Worm (Caenorhabditis elegans) whole organism, L1 larva: Measurements from ENCODE around the gene rps-1.

Source experiments
- C04F5.9 ChIP-seq: sonication (generic microtip); optimal IDR thresholded peaks from 2 replicates; lab custom pipeline; 2016; ENCODE audit warnings: missing genetic modification characterization, missing compliant biosample characterization
- C16A3.4 ChIP-seq: fragments of 150-350 bp; optimal IDR thresholded peaks from 2 replicates; lab custom pipeline; 2014; ENCODE audit warnings: missing biosample characterization, missing genetic modification characterization
- C34B4.2 ChIP-seq: sonication (generic microtip); optimal IDR thresholded peaks from 2 replicates; lab custom pipeline; 2017; ENCODE audit warnings: mild to moderate bottlenecking, missing genetic modification characterization, missing compliant biosample characterization
- F16B12.6 ChIP-seq: fragments of 150-350 bp; optimal IDR thresholded peaks from 2 replicates; lab custom pipeline; 2014; ENCODE audit warnings: missing biosample characterization, missing genetic modification characterization
- aha-1 ChIP-seq: fragments of 150-350 bp; optimal IDR thresholded peaks from 2 replicates; lab custom pipeline; 2014; ENCODE audit warnings: missing biosample characterization, missing genetic modification characterization
- alr-1 ChIP-seq: fragments of 200-800 bp; sonication (Bioruptor generic); optimal IDR thresholded peaks from 2 replicates; lab custom pipeline; 2018; ENCODE audit warnings: borderline replicate concordance, mild to moderate bottlenecking, missing genetic modification characterization, missing compliant biosample characterization
- aly-2 ChIP-seq: fragments of 150-350 bp; optimal IDR thresholded peaks from 2 replicates; lab custom pipeline; 2014; ENCODE audit warnings: missing biosample characterization, missing genetic modification characterization
- blmp-1 ChIP-seq: fragments of 150-350 bp; optimal IDR thresholded peaks from 2 replicates; lab custom pipeline; 2014; ENCODE audit warnings: missing biosample characterization, missing genetic modification characterization
- ceh-8 ChIP-seq: fragments of 200-800 bp; sonication (Bioruptor generic); optimal IDR thresholded peaks from 2 replicates; lab custom pipeline; 2018; ENCODE audit warnings: mild to moderate bottlenecking, missing genetic modification characterization, moderate library complexity, missing compliant biosample characterization
- ceh-82 ChIP-seq, 3 experiments: fragments of 150-350 bp in 1 of 3; sonication (generic microtip) in 2 of 3; optimal IDR thresholded peaks; 2 replicates each; lab custom pipeline; 2014 to 2017; ENCODE audit warnings: missing biosample characterization in 3 of 3, missing genetic modification characterization in 3 of 3
- ceh-88 ChIP-seq: fragments of 200-800 bp; sonication (Bioruptor generic); IDR thresholded peaks from 2 replicates; pipeline ENCODE4 v1.3.6; 2022; ENCODE audit warnings: missing genetic modification characterization, missing compliant biosample characterization
- dsc-1 ChIP-seq: sonication (generic microtip); optimal IDR thresholded peaks from 2 replicates; lab custom pipeline; 2016; ENCODE audit warnings: mild to moderate bottlenecking, missing genetic modification characterization, missing compliant biosample characterization
- efl-1 ChIP-seq, 4 experiments: fragments of 150-350 bp; optimal IDR thresholded peaks in 3 of 4; peaks in 1 of 4; 1 replicate in 1 of 4; 2 replicates in 3 of 4; lab custom pipeline; 2014; ENCODE audit warnings: missing biosample characterization in 2 of 4, missing genetic modification characterization in 2 of 4, missing genetic modification reagents in 2 of 4
- efl-3 ChIP-seq: fragments of 200-800 bp; sonication (Bioruptor generic); optimal IDR thresholded peaks from 2 replicates; lab custom pipeline; 2018; ENCODE audit warnings: mild to moderate bottlenecking, missing genetic modification characterization, missing compliant biosample characterization
- egl-13 ChIP-seq: sonication (generic microtip); optimal IDR thresholded peaks from 2 replicates; lab custom pipeline; 2016; ENCODE audit warnings: missing genotype, missing genetic modification reagents, missing genetic modification characterization, missing compliant biosample characterization
- egl-27 ChIP-seq, 2 experiments: fragments of 150-350 bp in 1 of 2; sonication (generic microtip); optimal IDR thresholded peaks; 3 replicates each; lab custom pipeline; 2017 to 2018; ENCODE audit warnings: missing biosample characterization in 2 of 2, missing genetic modification characterization in 2 of 2, missing genetic modification reagents in 2 of 2
- elt-2 ChIP-seq: sonication (generic microtip); optimal IDR thresholded peaks from 2 replicates; lab custom pipeline; 2016; ENCODE audit warnings: missing genetic modification characterization, mild to moderate bottlenecking, inconsistent platforms, missing compliant biosample characterization, missing genetic modification reagents
- fkh-10 ChIP-seq: sonication (generic microtip); optimal IDR thresholded peaks from 2 replicates; lab custom pipeline; 2017; ENCODE audit warnings: missing biosample characterization, missing genetic modification reagents, missing genetic modification characterization
- fkh-4 ChIP-seq: sonication (generic microtip); optimal IDR thresholded peaks from 2 replicates; lab custom pipeline; 2016; ENCODE audit warnings: missing compliant biosample characterization, missing genetic modification characterization, borderline replicate concordance
- fkh-8 ChIP-seq: sonication (generic microtip); optimal IDR thresholded peaks from 2 replicates; lab custom pipeline; 2016; ENCODE audit warnings: mild to moderate bottlenecking, missing genetic modification characterization, missing compliant biosample characterization
- fos-1 ChIP-seq: fragments of 150-350 bp; optimal IDR thresholded peaks from 2 replicates; lab custom pipeline; 2014; ENCODE audit warnings: missing biosample characterization, missing genetic modification characterization
- isw-1 ChIP-seq: fragments of 200-800 bp; sonication (Bioruptor generic); IDR thresholded peaks from 2 replicates; pipeline ENCODE4 v1.3.6; 2022; ENCODE audit warnings: missing genetic modification characterization, missing compliant biosample characterization
- lin-14 ChIP-seq: fragments of 200-800 bp; sonication (Bioruptor generic); optimal IDR thresholded peaks from 2 replicates; lab custom pipeline; 2018; ENCODE audit warnings: mild to moderate bottlenecking, missing genetic modification characterization, moderate library complexity, missing compliant biosample characterization
- lir-3 ChIP-seq: sonication (generic microtip); optimal IDR thresholded peaks from 2 replicates; lab custom pipeline; 2016; ENCODE audit warnings: mild to moderate bottlenecking, missing genetic modification characterization, moderate library complexity, missing compliant biosample characterization; ENCODE audit not compliant: poor library complexity
- lsy-2 ChIP-seq, 2 experiments: fragments of 150-350 bp; optimal IDR thresholded peaks; 2 replicates each; lab custom pipeline; 2014; ENCODE audit warnings: missing biosample characterization in 2 of 2, missing genetic modification characterization in 2 of 2
- mdl-1 ChIP-seq, 2 experiments: fragments of 150-350 bp; optimal IDR thresholded peaks; 2 replicates each; lab custom pipeline; 2014 to 2017; ENCODE audit warnings: missing biosample characterization in 2 of 2, missing genetic modification characterization in 2 of 2, inconsistent platforms in 1 of 2
- mep-1 ChIP-seq: fragments of 150-350 bp; optimal IDR thresholded peaks from 2 replicates; lab custom pipeline; 2014; ENCODE audit warnings: missing biosample characterization, missing genetic modification characterization
- nhr-11 ChIP-seq: fragments of 150-350 bp; optimal IDR thresholded peaks from 2 replicates; lab custom pipeline; 2014; ENCODE audit warnings: missing biosample characterization, missing genetic modification characterization
- nhr-19 ChIP-seq: fragments of 200-800 bp; sonication (Bioruptor generic); conservative IDR thresholded peaks from 2 replicates; pipeline ENCODE4 v1.3.6; 2022; ENCODE audit warnings: missing genetic modification characterization, missing compliant biosample characterization
- nhr-20 ChIP-seq: sonication (generic microtip); optimal IDR thresholded peaks from 2 replicates; lab custom pipeline; 2016; ENCODE audit warnings: mild to moderate bottlenecking, missing genetic modification characterization, missing compliant biosample characterization
- nhr-237 ChIP-seq: fragments of 150-350 bp; optimal IDR thresholded peaks from 2 replicates; lab custom pipeline; 2014; ENCODE audit warnings: missing biosample characterization, missing genetic modification characterization
- nhr-47 ChIP-seq: sonication (generic microtip); optimal IDR thresholded peaks from 2 replicates; lab custom pipeline; 2016; ENCODE audit warnings: mild to moderate bottlenecking, missing genetic modification characterization, moderate library complexity, missing compliant biosample characterization
- nhr-71 ChIP-seq: sonication (generic microtip); optimal IDR thresholded peaks from 2 replicates; lab custom pipeline; 2016; ENCODE audit warnings: mild to moderate bottlenecking, missing genetic modification characterization, moderate library complexity, missing compliant biosample characterization
- nhr-76 ChIP-seq: sonication (generic microtip); optimal IDR thresholded peaks from 2 replicates; lab custom pipeline; 2017; ENCODE audit warnings: missing biosample characterization, missing genetic modification characterization
- nhr-84 ChIP-seq: sonication (generic microtip); optimal IDR thresholded peaks from 2 replicates; lab custom pipeline; 2017; ENCODE audit warnings: missing biosample characterization, missing genetic modification characterization
- nhr-85 ChIP-seq: sonication (generic microtip); peaks from one replicate; lab custom pipeline; 2016; ENCODE audit warnings: missing genetic modification characterization, inconsistent platforms, missing compliant biosample characterization
- nhr-90 ChIP-seq: sonication (generic microtip); optimal IDR thresholded peaks from 2 replicates; lab custom pipeline; 2016; ENCODE audit warnings: mild to moderate bottlenecking, missing genetic modification characterization, missing compliant biosample characterization; ENCODE audit not compliant: poor library complexity
- pag-3 ChIP-seq: sonication (generic microtip); optimal IDR thresholded peaks from 2 replicates; lab custom pipeline; 2017; ENCODE audit warnings: missing genetic modification characterization, mild to moderate bottlenecking, missing compliant biosample characterization, antibody characterized with exemption, borderline replicate concordance; ENCODE audit not compliant: insufficient read depth
- pax-3 ChIP-seq: fragments of 200-800 bp; sonication (Bioruptor generic); optimal IDR thresholded peaks from 2 replicates; lab custom pipeline; 2018; ENCODE audit warnings: mild to moderate bottlenecking, missing genetic modification characterization, moderate library complexity, missing compliant biosample characterization
- pqm-1 ChIP-seq: sonication (generic microtip); optimal IDR thresholded peaks from 3 replicates; lab custom pipeline; 2017; ENCODE audit warnings: missing biosample characterization, missing genetic modification characterization
- skn-1 ChIP-seq: fragments of 150-350 bp; optimal IDR thresholded peaks from 2 replicates; lab custom pipeline; 2014; ENCODE audit warnings: missing biosample characterization, missing genetic modification characterization
- snpc-4 ChIP-seq: fragments of 150-350 bp; optimal IDR thresholded peaks from 2 replicates; lab custom pipeline; 2014; ENCODE audit warnings: missing biosample characterization, missing genetic modification characterization
- snu-23 ChIP-seq: sonication (generic microtip); optimal IDR thresholded peaks from 2 replicates; lab custom pipeline; 2016; ENCODE audit warnings: missing genetic modification characterization, missing compliant biosample characterization
- swsn-7 ChIP-seq: sonication (generic microtip); optimal IDR thresholded peaks from 2 replicates; lab custom pipeline; 2016; ENCODE audit warnings: missing genetic modification characterization, missing compliant biosample characterization
- tbx-2 ChIP-seq: sonication (generic microtip); optimal IDR thresholded peaks from 2 replicates; lab custom pipeline; 2016; ENCODE audit warnings: missing genetic modification characterization, missing compliant biosample characterization
- unc-130 ChIP-seq: fragments of 150-350 bp; optimal IDR thresholded peaks from 2 replicates; lab custom pipeline; 2017; ENCODE audit warnings: missing biosample characterization, missing genetic modification characterization, inconsistent platforms
- unc-86 ChIP-seq: sonication (generic microtip); optimal IDR thresholded peaks from 2 replicates; lab custom pipeline; 2016; ENCODE audit warnings: missing genetic modification characterization, missing compliant biosample characterization
- unc-98 ChIP-seq: fragments of 200-800 bp; sonication (Bioruptor generic); IDR thresholded peaks from 2 replicates; pipeline ENCODE4 v1.3.6; 2022; ENCODE audit warnings: missing genetic modification characterization, missing compliant biosample characterization
- xbp-1 ChIP-seq: sonication (generic microtip); optimal IDR thresholded peaks from 2 replicates; lab custom pipeline; 2016; ENCODE audit warnings: missing genetic modification characterization, missing compliant biosample characterization
- zip-4 ChIP-seq: fragments of 200-800 bp; sonication (Bioruptor generic); optimal IDR thresholded peaks from 2 replicates; lab custom pipeline; 2018; ENCODE audit warnings: mild to moderate bottlenecking, missing genetic modification characterization, moderate library complexity, missing compliant biosample characterization
- ztf-11 ChIP-seq, 2 experiments: sonication (generic microtip); optimal IDR thresholded peaks; 2 replicates each; lab custom pipeline; 2016 to 2017; ENCODE audit warnings: missing genetic modification characterization in 2 of 2, missing biosample characterization in 1 of 2, missing compliant biosample characterization in 1 of 2
- ztf-4 ChIP-seq: fragments of 150-350 bp; optimal IDR thresholded peaks from 2 replicates; lab custom pipeline; 2014; ENCODE audit warnings: missing biosample characterization, missing genetic modification characterization

rps-1 gene

DNA sequence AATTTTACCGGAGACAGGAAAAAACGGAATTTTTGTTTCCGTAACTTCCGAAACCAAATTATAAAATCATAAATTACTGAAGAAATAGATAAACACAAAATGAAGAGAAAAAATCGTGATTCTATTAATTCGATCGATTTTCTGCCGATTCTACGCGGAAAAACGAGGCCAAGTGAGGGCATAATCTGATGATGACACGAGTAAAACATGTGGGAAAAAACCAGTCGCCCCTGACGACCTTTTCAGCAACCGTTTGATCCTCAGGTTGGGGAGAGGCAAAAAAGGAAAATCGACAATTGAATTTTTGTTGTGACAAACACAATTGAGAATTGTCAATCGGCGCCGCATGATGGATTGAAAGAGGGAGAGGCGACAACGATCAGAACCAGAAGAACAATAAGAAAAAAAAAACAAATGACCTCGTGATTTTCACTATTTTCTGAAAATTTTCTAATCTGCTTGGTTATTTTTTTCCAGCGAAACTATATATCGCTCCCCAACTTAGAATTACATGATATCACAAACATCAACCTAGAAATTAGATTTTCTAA lies 29.3 kb downstream of the rps-1 start (continued):
- no peak for TF ChIP-seq nhr-19 (GFP tag; lab: Robert Waterston, UW)
- peak; percentile 25 for TF ChIP-seq lin-14 (GFP tag; lab: Kevin White, UChicago)
- no peak for TF ChIP-seq xbp-1
- TF ChIP-seq C34B4.2 (tag; lab: Kevin White, UChicago), result no peak
- no peak for TF ChIP-seq ceh-8 (GFP tag; lab: Kevin White, UChicago)
- no peak for TF ChIP-seq skn-1
- no peak for TF ChIP-seq tbx-2
- no peak for TF ChIP-seq zip-4 (GFP tag; lab: Kevin White, UChicago)
- TF ChIP-seq mep-1 (tag; lab: Kevin White, UChicago), result no peak
- no peak for TF ChIP-seq lir-3 (tag; lab: Kevin White, UChicago)
- TF ChIP-seq nhr-90, result no peak
- no peak for TF ChIP-seq isw-1 (GFP tag; lab: Robert Waterston, UW)
- TF ChIP-seq nhr-20, result no peak
- TF ChIP-seq nhr-76 (tag; lab: Kevin White, UChicago), result no peak
- no peak for TF ChIP-seq F16B12.6
- no peak for TF ChIP-seq unc-130 (tag; lab: Kevin White, UChicago)
- no peak for TF ChIP-seq elt-2
- TF ChIP-seq ceh-88 (GFP tag; lab: Robert Waterston, UW), result no peak
- TF ChIP-seq pag-3, result no peak
- no peak for TF ChIP-seq fos-1 (tag; lab: Kevin White, UChicago)
- TF ChIP-seq nhr-11, result no peak
- no peak for TF ChIP-seq aha-1 (tag; lab: Kevin White, UChicago)
- TF ChIP-seq nhr-84 (tag; lab: Kevin White, UChicago), result no peak
- peak; percentile 45 for TF ChIP-seq blmp-1 (tag; lab: Kevin White, UChicago)
- no peak for TF ChIP-seq alr-1 (tag; lab: Kevin White, UChicago)
- TF ChIP-seq ztf-4, result peak; percentile 10
- no peak for TF ChIP-seq unc-98 (GFP tag; lab: Robert Waterston, UW)
- TF ChIP-seq aly-2 (tag; lab: Kevin White, UChicago), result no peak
- TF ChIP-seq ztf-11 (tag; optimal IDR thresholded peaks at IDR 0.05; lab: Kevin White, UChicago), result no peak
- TF ChIP-seq C16A3.4, result no peak
- no peak for TF ChIP-seq C04F5.9
- no peak for TF ChIP-seq egl-27 (tag; optimal IDR thresholded peaks at IDR 0.05; lab: Kevin White, UChicago)
- TF ChIP-seq efl-3 (GFP tag; lab: Kevin White, UChicago), result no peak
- TF ChIP-seq, all 84 proteins: peak for 9

- TF ChIP-seq isw-1 (GFP tag; lab: Robert Waterston, UW) (no peak), nhr-71 (tag; lab: Kevin White, UChicago) (peak; percentile 26), ceh-82 (tag; optimal IDR thresholded peaks at IDR 0.05; lab: Kevin White, UChicago) (peak in 1 of 3 experiments; percentile 39), nhr-85 (tag; lab: Kevin White, UChicago) (no peak), lin-14 (GFP tag; lab: Kevin White, UChicago) (peak; percentile 91), lsy-2 (tag; optimal IDR thresholded peaks at IDR 0.05; lab: Kevin White, UChicago) (peak in 1 of 2 experiments; percentile 58), snu-23 (GFP tag; lab: Kevin White, UChicago) (peak; percentile 32), mdl-1 (tag; optimal IDR thresholded peaks at IDR 0.05; lab: Kevin White, UChicago) (peak in 1 of 2 experiments; percentile 49), dsc-1 (tag; lab: Kevin White, UChicago) (peak; percentile 81), pax-3 (tag; lab: Kevin White, UChicago) (no peak), pqm-1 (tag; lab: Kevin White, UChicago) (no peak), fkh-10 (peak; percentile 60), fkh-8 (tag; lab: Kevin White, UChicago) (peak; percentile 64), skn-1 (no peak), tbx-2 (peak; percentile 68), snpc-4 (tag; lab: Kevin White, UChicago) (no peak), nhr-90 (no peak), nhr-237 (tag; lab: Kevin White, UChicago) (peak; percentile 1), nhr-47 (peak; percentile 58), swsn-7 (tag; lab: Kevin White, UChicago) (peak; percentile 36), ceh-88 (GFP tag; lab: Robert Waterston, UW) (no peak), unc-86 (tag; lab: Kevin White, UChicago) (peak; percentile 62), fkh-4 (peak; percentile 12), blmp-1 (tag; lab: Kevin White, UChicago) (peak; percentile 20), ceh-8 (GFP tag; lab: Kevin White, UChicago) (peak; percentile 7), efl-1 (optimal IDR thresholded peaks at IDR 0.05; lab: Kevin White, UChicago) (peak in 1 of 2 experiments; percentile 4), efl-1 (GFP tag; optimal IDR thresholded peaks at IDR 0.05 in 1 of 2; lab: Kevin White, UChicago) (no peak), egl-13 (peak; percentile 64)
These were observed 30.0 kb downstream of the rps-1 start for ce11 chrIII:4505726-4506125.
